Worm (Caenorhabditis elegans): ENCODE measurements around the gene ZC250.5.

DNA sequence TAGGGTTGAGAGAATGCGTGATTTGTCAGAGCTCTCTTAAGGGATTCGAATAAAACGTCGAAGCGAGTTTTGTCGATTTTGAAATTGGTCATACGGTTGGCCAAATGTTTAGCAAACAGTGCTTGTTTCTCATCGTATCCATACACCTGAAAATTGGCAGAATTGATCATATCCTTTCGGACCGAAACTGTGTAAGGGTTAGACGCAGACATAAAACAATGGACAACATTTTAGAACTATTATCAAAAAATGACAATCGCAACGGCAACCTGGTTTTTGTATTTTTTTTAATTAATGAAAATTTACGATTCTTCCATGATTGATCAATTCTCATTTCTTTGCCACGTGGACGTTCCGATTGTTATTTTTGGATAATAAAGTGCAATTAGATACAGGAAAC lies 31.4 kb upstream of the ZC250.5 start:
- TF ChIP-seq ztf-6 (GFP tag; IDR thresholded peaks at IDR 0.05), result no peak
- no peak for TF ChIP-seq efl-1 (GFP tag; optimal IDR thresholded peaks at IDR 0.05)

Data from whole organism, young adult.